Worm (Caenorhabditis elegans): ENCODE data around the gene ZK563.7.

ZK563.7 gene

DNA sequence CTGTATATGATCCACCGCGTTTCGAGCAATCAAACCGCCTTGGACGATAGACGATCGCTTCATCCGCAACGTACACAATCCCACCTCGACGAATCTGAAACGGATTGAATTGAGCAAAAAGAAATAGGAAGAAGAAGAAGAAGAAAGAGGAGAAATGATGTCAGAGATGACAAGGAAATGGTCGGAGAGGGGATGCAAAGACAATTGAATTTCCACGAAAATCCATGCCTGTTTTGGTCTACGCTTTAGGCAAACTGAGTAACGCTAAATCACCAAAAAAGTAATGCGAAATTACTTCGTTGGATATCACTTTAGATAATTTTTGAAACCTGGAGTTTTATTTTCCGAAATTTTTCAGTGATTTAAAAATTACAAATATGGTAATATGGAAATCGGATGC, 48.9 kb downstream of the ZK563.7 start:
- TF ChIP-seq B0310.2 (tag; optimal IDR thresholded peaks at IDR 0.05) (no peak), flt-1 (GFP tag; IDR thresholded peaks at IDR 0.05) (no peak), hmg-4 (GFP tag; optimal IDR thresholded peaks at IDR 0.05) (no peak)

DNA sequence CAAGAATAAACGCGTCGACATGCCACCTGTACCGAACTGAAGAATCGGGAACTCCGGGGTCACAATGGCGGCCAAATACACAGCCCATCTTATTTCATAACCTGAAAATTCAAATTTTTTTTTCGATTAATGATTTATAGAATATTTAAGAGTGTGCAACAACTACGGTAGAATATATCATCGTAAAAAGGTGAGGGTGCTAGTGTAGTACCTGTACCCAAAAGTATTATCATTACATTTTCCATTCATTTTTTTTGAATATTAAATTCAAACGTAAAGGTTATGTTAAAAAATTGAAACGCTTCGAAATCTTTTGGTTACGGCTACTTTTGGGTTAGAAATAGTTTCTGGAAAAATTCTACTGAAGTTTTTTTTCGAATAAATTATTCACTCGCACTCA, 49.8 kb downstream of the ZK563.7 start, which contains the start of gene ZK813.4:
Gene ZK813.4, minus strand, starts transcription at position 101 of the 400 bp plus-strand sequence.
- TF ChIP-seq pes-1 (GFP tag; IDR thresholded peaks at IDR 0.05), result no peak
- no peak for TF ChIP-seq F13C5.2 (tag; optimal IDR thresholded peaks at IDR 0.05)
- TF ChIP-seq ama-1 (optimal IDR thresholded peaks at IDR 0.05), result no peak
- no peak for TF ChIP-seq tbx-37 (GFP tag; conservative IDR thresholded peaks at IDR 0.05)
- TF ChIP-seq sea-1 (GFP tag; conservative IDR thresholded peaks at IDR 0.05), result no peak
- no peak for TF ChIP-seq ceh-36 (tag; optimal IDR thresholded peaks at IDR 0.05)
- TF ChIP-seq hmg-4 (GFP tag; optimal IDR thresholded peaks at IDR 0.05), result no peak
- no peak for TF ChIP-seq flt-1 (GFP tag; IDR thresholded peaks at IDR 0.05)
- TF ChIP-seq tbx-11 (GFP tag; IDR thresholded peaks at IDR 0.05), result no peak
- TF ChIP-seq tra-4 (tag; optimal IDR thresholded peaks at IDR 0.05), result no peak
- no peak for TF ChIP-seq scrt-1 (GFP tag; IDR thresholded peaks at IDR 0.05)
- no peak for TF ChIP-seq aly-1 (tag; optimal IDR thresholded peaks at IDR 0.05)
- no peak for TF ChIP-seq B0310.2 (tag; optimal IDR thresholded peaks at IDR 0.05)
- TF ChIP-seq ceh-13 (GFP tag; optimal IDR thresholded peaks at IDR 0.05), result no peak
- no peak for TF ChIP-seq ets-7 (tag; optimal IDR thresholded peaks at IDR 0.05)

Measured in whole organism, early embryonic.